1 worm cellular context compared by ENCODE assay signal in genomic region chrX:6292143-6292542, ce11.
TF ChIP-seq lines count a peak whose summit lies in the region.

No protein-coding gene starts in this region.

TF ChIP-seq in whole organism, L4 larva, 104 proteins besides CTCF, POLR2A, EP300 and RAD21 (continued from another document):
- TF ChIP-seq mdt-29 (GFP tag; IDR thresholded peaks at IDR 0.05; lab: Robert Waterston, UW), result peak; percentile 72; the same call in 1 of the 2 replicates
- peak; percentile 78 for TF ChIP-seq lin-29 (GFP tag; IDR thresholded peaks at IDR 0.05; lab: Robert Waterston, UW)
- TF ChIP-seq saeg-2 (GFP tag; IDR thresholded peaks at IDR 0.05; lab: Robert Waterston, UW), result peak; percentile 78; the same call in 1 of the 2 replicates
- peak; percentile 49 for TF ChIP-seq nhr-6 (tag; optimal IDR thresholded peaks at IDR 0.05; lab: Kevin White, UChicago)
- TF ChIP-seq aly-2 (tag; optimal IDR thresholded peaks at IDR 0.05; lab: Kevin White, UChicago), result peak; percentile 46
- no peak for TF ChIP-seq unc-62 (GFP tag; optimal IDR thresholded peaks at IDR 0.05 in 1 of 2; lab: Kevin White, UChicago)
- TF ChIP-seq unc-62 (tag; optimal IDR thresholded peaks at IDR 0.05; lab: Kevin White, UChicago), result no peak
- peak; percentile 98 for TF ChIP-seq egl-43 (GFP tag; IDR thresholded peaks at IDR 0.05; lab: Robert Waterston, UW)
- peak; percentile 91 for TF ChIP-seq madf-9 (GFP tag; conservative IDR thresholded peaks at IDR 0.05; lab: Robert Waterston, UW)
- TF ChIP-seq D1046.2 (GFP tag; IDR thresholded peaks at IDR 0.05; lab: Robert Waterston, UW), result peak; percentile 95
- TF ChIP-seq daf-12 (tag; optimal IDR thresholded peaks at IDR 0.05; lab: Kevin White, UChicago), result no peak
- peak; percentile 83 for TF ChIP-seq php-3 (GFP tag; IDR thresholded peaks at IDR 0.05; lab: Robert Waterston, UW)
- TF ChIP-seq lir-3 (tag; optimal IDR thresholded peaks at IDR 0.05; lab: Kevin White, UChicago), result peak; percentile 67
- TF ChIP-seq nhr-111 (GFP tag; optimal IDR thresholded peaks at IDR 0.05; lab: Kevin White, UChicago), result peak; percentile 80
- peak; percentile 97 for TF ChIP-seq vab-7 (GFP tag; IDR thresholded peaks at IDR 0.05; lab: Robert Waterston, UW)
- TF ChIP-seq unc-130 (GFP tag; optimal IDR thresholded peaks at IDR 0.05; lab: Kevin White, UChicago), result peak; percentile 10
- no peak for TF ChIP-seq tag-97 (GFP tag; IDR thresholded peaks at IDR 0.05; lab: Robert Waterston, UW)
- TF ChIP-seq zfp-3 (GFP tag; conservative IDR thresholded peaks at IDR 0.05; lab: Robert Waterston, UW), result peak; percentile 61
- TF ChIP-seq nhr-237 (tag; optimal IDR thresholded peaks at IDR 0.05; lab: Kevin White, UChicago), result no peak
- TF ChIP-seq pha-4 (GFP tag; IDR thresholded peaks at IDR 0.05; lab: Robert Waterston, UW), result peak; percentile 97
- TF ChIP-seq pha-4 (tag; optimal IDR thresholded peaks at IDR 0.05; lab: Kevin White, UChicago), result no peak
- TF ChIP-seq cey-2 (tag; optimal IDR thresholded peaks at IDR 0.05; lab: Kevin White, UChicago; ENCODE audit: borderline replicate concordance, insufficient read depth), result no peak
- peak; percentile 76 for TF ChIP-seq gei-8 (GFP tag; optimal IDR thresholded peaks at IDR 0.05; lab: Kevin White, UChicago)
- TF ChIP-seq hlh-11 (tag; optimal IDR thresholded peaks at IDR 0.05; lab: Kevin White, UChicago), result peak; percentile 57
- no peak for TF ChIP-seq zip-2 (tag; optimal IDR thresholded peaks at IDR 0.05; lab: Kevin White, UChicago)
- TF ChIP-seq nhr-42 (GFP tag; IDR thresholded peaks at IDR 0.05; lab: Robert Waterston, UW), result peak; percentile 81
- TF ChIP-seq dmd-8 (GFP tag; IDR thresholded peaks at IDR 0.05; lab: Robert Waterston, UW), result peak; percentile 99
- no peak for TF ChIP-seq attf-4 (tag; optimal IDR thresholded peaks at IDR 0.05; lab: Kevin White, UChicago)
- TF ChIP-seq ctbp-1 (GFP tag; IDR thresholded peaks at IDR 0.05; lab: Robert Waterston, UW), result peak; percentile 86
- peak; percentile 54 for TF ChIP-seq ztf-7 (tag; optimal IDR thresholded peaks at IDR 0.05; lab: Kevin White, UChicago)
- TF ChIP-seq ceh-44 (GFP tag; IDR thresholded peaks at IDR 0.05; lab: Robert Waterston, UW), result peak; percentile 92
- TF ChIP-seq ztf-11 (tag; optimal IDR thresholded peaks at IDR 0.05; lab: Kevin White, UChicago), result no peak
- TF ChIP-seq dpl-1 (GFP tag; optimal IDR thresholded peaks at IDR 0.05; lab: Kevin White, UChicago), result peak; percentile 27
- TF ChIP-seq nhr-28 (tag; optimal IDR thresholded peaks at IDR 0.05; lab: Kevin White, UChicago), result peak; percentile 24
- peak; percentile 68 for TF ChIP-seq nhr-25 (tag; optimal IDR thresholded peaks at IDR 0.05; lab: Kevin White, UChicago; ENCODE audit: borderline replicate concordance, insufficient read depth)
- peak; percentile 81 for TF ChIP-seq Y48G9A.11 (GFP tag; IDR thresholded peaks at IDR 0.05; lab: Robert Waterston, UW)
- TF ChIP-seq set-16 (GFP tag; IDR thresholded peaks at IDR 0.05; lab: Robert Waterston, UW), result peak; percentile 64
- peak; percentile 85 for TF ChIP-seq tra-1 (GFP tag; IDR thresholded peaks at IDR 0.05; lab: Robert Waterston, UW)
- TF ChIP-seq nhr-10 (tag; optimal IDR thresholded peaks at IDR 0.05; lab: Kevin White, UChicago), result no peak
- TF ChIP-seq ZK337.2 (GFP tag; IDR thresholded peaks at IDR 0.05; lab: Robert Waterston, UW), result 0 out of 2 replicates have a peak, but pooled peaks have one; percentile 66
- peak; percentile 33 for TF ChIP-seq aha-1 (tag; lab: Kevin White, UChicago)
